Worm (Caenorhabditis elegans) whole organism, L4 larva: ENCODE data around the gene C04F6.9.

Experiments
- Y105C5A.15 ChIP-seq: fragments of 200-800 bp; sonication (Bioruptor generic); IDR thresholded peaks from 2 replicates; pipeline ENCODE4 v1.3.6; 2022; ENCODE audit warnings: missing genetic modification characterization, missing compliant biosample characterization
- ceh-62 ChIP-seq: sonication (generic microtip); optimal IDR thresholded peaks from 2 replicates; lab custom pipeline; 2017; ENCODE audit warnings: missing biosample characterization, missing genetic modification characterization
- ces-1 ChIP-seq: fragments of 150-350 bp; sonication (generic microtip); optimal IDR thresholded peaks from 4 replicates; lab custom pipeline; 2014; ENCODE audit warnings: missing biosample characterization, missing genetic modification reagents, missing genetic modification characterization
- dve-1 ChIP-seq: sonication (generic microtip); optimal IDR thresholded peaks from 2 replicates; lab custom pipeline; 2017; ENCODE audit warnings: antibody characterized with exemption, mild to moderate bottlenecking, missing genetic modification characterization, missing compliant biosample characterization; ENCODE audit not compliant: insufficient read depth
- lin-13 ChIP-seq: fragments of 150-350 bp; optimal IDR thresholded peaks from 2 replicates; lab custom pipeline; 2014; ENCODE audit warnings: missing biosample characterization, missing genetic modification reagents, missing genetic modification characterization
- lin-39 ChIP-seq: fragments of 150-350 bp; optimal IDR thresholded peaks from 2 replicates; lab custom pipeline; 2014; ENCODE audit warnings: missing biosample characterization, missing genetic modification reagents, missing genetic modification characterization
- nhr-76 ChIP-seq: fragments of 150-350 bp; optimal IDR thresholded peaks from 2 replicates; lab custom pipeline; 2014; ENCODE audit warnings: missing biosample characterization, missing genetic modification characterization
- nhr-77 ChIP-seq: fragments of 150-350 bp; optimal IDR thresholded peaks from 2 replicates; lab custom pipeline; 2014; ENCODE audit warnings: missing biosample characterization, missing genetic modification characterization
- pha-4 ChIP-seq, 2 experiments: fragments of 150-350 bp in 1 of 2; fragments of 200-800 bp in 1 of 2; sonication (Bioruptor generic) in 1 of 2; IDR thresholded peaks in 1 of 2; optimal IDR thresholded peaks in 1 of 2; 2 replicates each; pipeline versions ENCODE4 v1.3.6 to Lab custom; 2014 to 2022; ENCODE audit warnings: missing genetic modification characterization in 2 of 2, missing genetic modification reagents in 2 of 2, missing biosample characterization in 1 of 2, missing compliant biosample characterization in 1 of 2
- php-3 ChIP-seq: fragments of 200-800 bp; sonication (Bioruptor generic); IDR thresholded peaks from 2 replicates; pipeline ENCODE4 v1.3.6; 2022; ENCODE audit warnings: missing genetic modification reagents, missing genetic modification characterization, missing compliant biosample characterization
- saeg-2 ChIP-seq: fragments of 200-800 bp; sonication (Bioruptor generic); IDR thresholded peaks from 2 replicates; pipeline ENCODE4 v1.3.6; 2022; ENCODE audit warnings: missing genetic modification reagents, missing genetic modification characterization, missing compliant biosample characterization
- unc-62 ChIP-seq, 3 experiments: fragments of 150-350 bp in 1 of 3; sonication (generic microtip); optimal IDR thresholded peaks in 2 of 3; peaks in 1 of 3; 1 replicate in 1 of 3; 2 replicates in 2 of 3; lab custom pipeline; 2014 to 2017; ENCODE audit warnings: missing biosample characterization in 3 of 3, missing genetic modification characterization in 3 of 3, missing genetic modification reagents in 3 of 3, missing genotype in 1 of 3
- zag-1 ChIP-seq: fragments of 150-350 bp; optimal IDR thresholded peaks from 2 replicates; lab custom pipeline; 2014; ENCODE audit warnings: missing biosample characterization, missing genetic modification characterization

ce11 chrX:3362378-3362777 is 39.4 kb upstream of the C04F6.9 start, which contains the start of gene dhs-26:
- TF ChIP-seq lin-13 (GFP tag; lab: Kevin White, UChicago) (no peak), nhr-77 (tag; lab: Kevin White, UChicago) (peak; percentile 77), saeg-2 (no peak), Y105C5A.15 (GFP tag; lab: Robert Waterston, UW) (no peak), pha-4 (GFP tag; IDR thresholded peaks at IDR 0.05; lab: Robert Waterston, UW) (no peak), pha-4 (tag; optimal IDR thresholded peaks at IDR 0.05; lab: Kevin White, UChicago) (no peak), ceh-62 (tag; lab: Kevin White, UChicago) (no peak), unc-62 (GFP tag; optimal IDR thresholded peaks at IDR 0.05 in 1 of 2; lab: Kevin White, UChicago) (no peak), unc-62 (tag; optimal IDR thresholded peaks at IDR 0.05; lab: Kevin White, UChicago) (no peak), lin-39 (tag; lab: Kevin White, UChicago) (no peak), dve-1 (tag; lab: Kevin White, UChicago) (peak; percentile 74), php-3 (GFP tag; lab: Robert Waterston, UW) (no peak), ces-1 (GFP tag; lab: Kevin White, UChicago) (no peak), zag-1 (tag; lab: Kevin White, UChicago) (no peak), nhr-76 (tag; lab: Kevin White, UChicago) (no peak)
